Fruit fly (Drosophila melanogaster) whole organism, pupa: Measurements from ENCODE around the gene CG15534.
A peak's percentile ranks its signal among the peaks of the same experiment; 100 is the strongest.

ENCODE experiments used
- CG10348 ChIP-seq: fragments of 200-800 bp; sonication (Bioruptor generic); IDR thresholded peaks from 2 replicates; pipeline ENCODE4 v1.3.6; 2022; ENCODE audit warnings: missing biosample characterization, missing genetic modification characterization
- CG12605 ChIP-seq: fragments of 200-800 bp; sonication (Bioruptor generic); IDR thresholded peaks from 2 replicates; pipeline ENCODE4 v1.3.6; 2022; ENCODE audit warnings: missing biosample characterization, missing genetic modification characterization
- CG13204 ChIP-seq: fragments of 200-800 bp; sonication (Bioruptor generic); optimal IDR thresholded peaks from 2 replicates; lab custom pipeline; 2018; ENCODE audit warnings: missing biosample characterization, mild to moderate bottlenecking, missing genetic modification characterization, moderate library complexity
- CG14655 ChIP-seq: fragments of 200-800 bp; sonication (Bioruptor generic); optimal IDR thresholded peaks from 3 replicates; lab custom pipeline; 2017; ENCODE audit warnings: mild to moderate bottlenecking, missing biosample characterization, missing genetic modification reagents, missing genetic modification characterization
- CG15710 ChIP-seq: fragments of 200-800 bp; sonication (Bioruptor generic); optimal IDR thresholded peaks from 2 replicates; lab custom pipeline; 2018; ENCODE audit warnings: missing biosample characterization, mild to moderate bottlenecking, missing genetic modification characterization, moderate library complexity
- CG17806 ChIP-seq: fragments of 200-800 bp; sonication (Bioruptor generic); optimal IDR thresholded peaks from 2 replicates; lab custom pipeline; 2018; ENCODE audit warnings: missing biosample characterization, mild to moderate bottlenecking, missing genetic modification characterization, moderate library complexity
- CG32121 ChIP-seq: fragments of 200-800 bp; sonication (Bioruptor generic); IDR thresholded peaks from 2 replicates; pipeline ENCODE4 v1.3.6; 2022; ENCODE audit warnings: missing biosample characterization, missing genetic modification characterization
- CG34367 ChIP-seq: fragments of 200-800 bp; sonication (Bioruptor generic); optimal IDR thresholded peaks from 2 replicates; lab custom pipeline; 2018; ENCODE audit warnings: missing biosample characterization, mild to moderate bottlenecking, missing genetic modification characterization
- CG4496 ChIP-seq: fragments of 200-800 bp; sonication (Bioruptor generic); IDR thresholded peaks from 3 replicates; pipeline ENCODE4 v1.3.6; 2022; ENCODE audit warnings: missing biosample characterization, missing genetic modification characterization
- CG8159 ChIP-seq: fragments of 200-800 bp; sonication (Bioruptor generic); optimal IDR thresholded peaks from 3 replicates; lab custom pipeline; 2018; ENCODE audit warnings: missing biosample characterization, mild to moderate bottlenecking, missing genetic modification characterization, moderate library complexity
- CG8301 ChIP-seq: fragments of 200-800 bp; sonication (Bioruptor generic); optimal IDR thresholded peaks from 2 replicates; lab custom pipeline; 2018; ENCODE audit warnings: missing biosample characterization, mild to moderate bottlenecking, missing genetic modification characterization
- CG9948 ChIP-seq: fragments of 200-800 bp; sonication (Bioruptor generic); optimal IDR thresholded peaks from 2 replicates; lab custom pipeline; 2018; ENCODE audit warnings: missing biosample characterization, mild to moderate bottlenecking, missing genetic modification characterization, moderate library complexity
- D1 ChIP-seq: fragments of 200-800 bp; sonication (Bioruptor generic); optimal IDR thresholded peaks from 2 replicates; lab custom pipeline; 2018; ENCODE audit warnings: missing biosample characterization, mild to moderate bottlenecking, missing genetic modification characterization, moderate library complexity
- EcR ChIP-seq: fragments of 200-800 bp; sonication (Bioruptor generic); optimal IDR thresholded peaks from 3 replicates; lab custom pipeline; 2019; ENCODE audit warnings: missing biosample characterization, missing genetic modification characterization, mild to moderate bottlenecking, moderate library complexity, missing genetic modification reagents
- Ets98B ChIP-seq: fragments of 200-800 bp; sonication (Bioruptor generic); IDR thresholded peaks from 2 replicates; pipeline ENCODE4 v1.3.6; 2022; ENCODE audit warnings: missing biosample characterization, missing genetic modification characterization
- Pif1A ChIP-seq: fragments of 200-800 bp; sonication (Bioruptor generic); optimal IDR thresholded peaks from 3 replicates; lab custom pipeline; 2016; ENCODE audit warnings: missing biosample characterization, missing genetic modification characterization
- Pif1B ChIP-seq: fragments of 200-800 bp; sonication (Bioruptor generic); optimal IDR thresholded peaks from 3 replicates; lab custom pipeline; 2016; ENCODE audit warnings: missing biosample characterization, missing genetic modification characterization
- Snoo ChIP-seq: fragments of 200-800 bp; sonication (Bioruptor generic); optimal IDR thresholded peaks from 3 replicates; lab custom pipeline; 2017; ENCODE audit warnings: missing biosample characterization, mild to moderate bottlenecking, missing genetic modification characterization, inconsistent platforms
- fd96Ca ChIP-seq: fragments of 200-800 bp; sonication (Bioruptor generic); IDR thresholded peaks from 3 replicates; pipeline ENCODE4 v1.3.6; 2022; ENCODE audit warnings: missing biosample characterization, missing genetic modification characterization
- gl ChIP-seq: fragments of 200-800 bp; sonication (Bioruptor generic); optimal IDR thresholded peaks from 2 replicates; lab custom pipeline; 2018; ENCODE audit warnings: missing biosample characterization, mild to moderate bottlenecking, missing genetic modification characterization
- rn ChIP-seq: fragments of 200-800 bp; sonication (Bioruptor generic); IDR thresholded peaks from 2 replicates; pipeline ENCODE4 v1.3.6; 2022; ENCODE audit warnings: missing biosample characterization, missing genetic modification characterization

The CG15534 gene

DNA sequence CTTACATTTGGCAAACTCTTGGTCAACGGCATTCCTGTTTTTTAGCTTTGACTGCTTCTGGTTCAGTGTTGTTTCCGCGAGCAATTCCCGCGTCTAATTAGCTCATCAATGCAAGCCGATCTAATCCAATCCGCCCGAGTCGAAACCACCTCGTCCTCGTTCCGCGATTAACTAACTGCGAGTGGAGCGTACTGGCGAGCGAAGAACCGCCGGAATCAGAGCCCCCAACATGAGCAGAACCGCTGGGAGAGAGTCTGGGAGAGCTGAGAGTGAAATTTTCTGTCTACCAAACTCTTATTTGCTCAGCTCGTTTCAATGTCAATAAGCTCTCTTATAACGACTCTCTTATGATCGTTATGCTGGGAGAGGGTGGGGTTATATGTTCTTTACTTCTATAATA lies 18.4 kb downstream of the CG15534 start:
- TF ChIP-seq CG8301 (tag; lab: Kevin White, UChicago) (no peak), fd96Ca (GFP tag; lab: Robert Waterston, UW) (peak; percentile 32; the same call in 1 of the 3 replicates), EcR (GFP tag; lab: Kevin White, UChicago) (no peak), Pif1A (GFP tag; lab: Kevin White, UChicago) (peak; percentile 77), CG34367 (tag; lab: Kevin White, UChicago) (peak; percentile 16), Snoo (peak; percentile 62), Pif1B (GFP tag; lab: Kevin White, UChicago) (peak; percentile 80), CG13204 (GFP tag; lab: Kevin White, UChicago) (peak; percentile 37), CG4496 (GFP tag; lab: Robert Waterston, UW) (peak; percentile 48; the same call in 1 of the 3 replicates), CG12605 (GFP tag; lab: Robert Waterston, UW) (peak; percentile 33; the same call in 1 of the 2 replicates), Ets98B (peak; percentile 39; the same call in 1 of the 2 replicates), CG15710 (tag; lab: Kevin White, UChicago) (no peak), gl (peak; percentile 31), rn (no peak), CG14655 (GFP tag; lab: Kevin White, UChicago) (no peak), D1 (tag; lab: Kevin White, UChicago) (no peak), CG17806 (tag; lab: Kevin White, UChicago) (peak; percentile 2)

DNA sequence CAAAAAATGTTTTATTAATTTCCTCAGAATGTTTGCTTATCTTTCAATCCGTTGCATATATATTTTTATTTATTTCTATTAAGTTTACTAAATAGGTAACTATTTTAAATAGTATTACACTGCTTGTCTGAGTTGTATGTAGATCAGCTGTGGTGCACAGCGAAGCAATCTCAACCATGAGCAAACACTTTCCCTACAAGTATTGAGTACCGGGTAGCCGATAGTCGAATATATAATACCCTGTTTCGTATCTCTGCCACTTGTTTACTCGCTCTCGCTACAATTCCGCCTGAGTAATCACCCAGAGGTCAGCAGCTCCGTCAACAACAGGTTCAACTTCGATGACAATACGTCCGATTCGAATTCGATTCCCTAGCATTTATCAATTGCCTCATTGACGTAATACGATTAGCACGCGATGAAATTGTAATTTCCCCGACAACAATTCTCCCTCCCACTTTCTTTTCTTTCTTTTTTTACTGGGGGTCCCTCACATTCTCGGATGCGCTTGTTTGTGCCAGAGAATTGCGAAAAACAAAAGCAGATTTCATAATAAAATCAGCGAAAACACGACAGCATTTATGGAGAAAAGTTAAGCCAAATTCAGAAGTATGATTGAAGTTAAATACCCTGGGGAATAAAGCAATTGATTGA lies 19.0 kb downstream of the CG15534 start:
- TF ChIP-seq EcR (GFP tag; lab: Kevin White, UChicago) = peak; percentile 27
- TF ChIP-seq CG10348 = no peak

DNA sequence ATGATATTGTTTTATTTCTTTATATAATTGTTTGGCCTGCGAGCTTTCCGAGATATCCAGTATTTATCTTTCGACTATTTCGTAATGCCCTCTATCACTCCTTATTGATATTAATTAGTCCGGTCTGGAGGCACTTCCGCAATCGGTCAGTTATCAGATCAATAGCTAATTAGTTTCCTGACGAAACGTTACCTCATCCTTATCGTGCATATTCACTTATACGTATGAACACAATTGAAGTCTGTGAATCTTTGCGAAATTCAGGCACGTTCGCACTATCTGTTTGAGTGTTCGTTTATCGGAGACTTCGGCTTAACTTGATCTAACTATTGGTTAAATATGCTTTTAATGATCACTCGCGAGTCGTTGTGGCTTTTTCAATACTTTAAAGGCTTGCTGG lies 21.4 kb downstream of the CG15534 start:
- TF ChIP-seq CG32121 (no peak), CG9948 (tag; lab: Kevin White, UChicago) (no peak), fd96Ca (GFP tag; lab: Robert Waterston, UW) (no peak), Pif1A (GFP tag; lab: Kevin White, UChicago) (no peak), CG17806 (tag; lab: Kevin White, UChicago) (no peak), Pif1B (GFP tag; lab: Kevin White, UChicago) (no peak), CG34367 (tag; lab: Kevin White, UChicago) (no peak), CG10348 (no peak), D1 (tag; lab: Kevin White, UChicago) (no peak)

DNA sequence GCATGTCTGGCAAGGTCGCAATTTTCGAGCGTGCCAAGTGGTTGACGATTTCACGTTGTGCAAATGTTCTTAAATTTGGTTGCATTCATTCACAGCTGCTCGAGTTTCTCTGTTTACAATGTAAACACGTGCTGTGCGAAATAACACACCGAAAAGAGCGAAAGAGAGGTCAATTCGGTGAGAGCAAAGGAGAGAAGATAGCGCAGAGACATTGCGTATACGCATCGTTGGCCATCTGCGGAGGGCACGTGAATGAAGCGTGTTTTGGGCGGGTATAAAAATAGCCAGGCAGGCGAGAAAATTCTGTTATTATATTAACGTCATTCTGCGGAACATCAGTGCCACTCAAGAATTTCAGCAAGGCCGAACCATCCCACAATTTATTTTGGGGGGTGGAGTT lies 22.6 kb downstream of the CG15534 start:
- TF ChIP-seq CG9948 (tag; lab: Kevin White, UChicago) = no peak
- TF ChIP-seq gl = no peak
- no peak for TF ChIP-seq EcR (GFP tag; lab: Kevin White, UChicago)
- no peak for TF ChIP-seq CG8301 (tag; lab: Kevin White, UChicago)
- TF ChIP-seq CG8159 (tag; lab: Kevin White, UChicago) = no peak
- TF ChIP-seq CG12605 (GFP tag; lab: Robert Waterston, UW) = no peak
- no peak for TF ChIP-seq Pif1A (GFP tag; lab: Kevin White, UChicago)
- TF ChIP-seq CG32121 = no peak
- TF ChIP-seq CG34367 (tag; lab: Kevin White, UChicago) = no peak
- no peak for TF ChIP-seq CG14655 (GFP tag; lab: Kevin White, UChicago)
- TF ChIP-seq CG4496 (GFP tag; lab: Robert Waterston, UW) = no peak
- TF ChIP-seq rn = no peak
- TF ChIP-seq D1 (tag; lab: Kevin White, UChicago) = no peak
- no peak for TF ChIP-seq CG15710 (tag; lab: Kevin White, UChicago)
- no peak for TF ChIP-seq CG13204 (GFP tag; lab: Kevin White, UChicago)
- no peak for TF ChIP-seq fd96Ca (GFP tag; lab: Robert Waterston, UW)
- no peak for TF ChIP-seq CG17806 (tag; lab: Kevin White, UChicago)
- no peak for TF ChIP-seq CG10348

DNA sequence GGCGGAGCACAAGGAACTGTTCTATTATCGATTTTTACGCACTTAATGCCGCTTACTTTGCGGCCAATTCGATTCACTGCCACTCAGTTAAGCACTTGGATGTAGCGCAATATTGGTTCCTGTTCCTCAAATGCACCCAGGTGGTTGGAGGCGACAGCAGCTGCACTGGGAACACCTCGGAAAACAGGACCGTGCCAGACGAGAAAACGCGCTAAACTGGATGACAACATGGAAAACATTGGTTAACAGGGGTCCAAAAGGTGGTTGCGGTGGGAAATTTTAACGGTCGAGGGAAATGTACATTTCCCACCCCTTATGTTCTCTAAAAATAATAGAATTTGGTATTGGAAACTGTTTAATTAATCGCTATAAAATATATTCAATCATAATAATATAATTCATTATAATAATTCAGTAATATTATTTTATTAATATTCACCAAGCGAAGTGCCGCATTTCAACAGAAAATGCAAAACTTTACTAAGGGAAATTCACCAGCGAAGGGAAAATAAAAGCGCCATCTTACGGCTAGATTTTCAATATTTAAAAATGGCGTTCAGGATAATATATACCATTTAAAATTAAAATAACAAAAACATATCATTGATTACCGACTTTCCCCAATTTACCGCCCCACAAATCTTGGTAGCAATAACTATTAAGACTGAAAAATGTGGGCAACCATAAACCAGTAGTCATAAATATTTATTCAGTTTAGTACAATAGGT lies 24.1 kb downstream of the CG15534 start, which contains the start of gene aralar1:
TSS of gene aralar1 (minus strand) at position 51 of the 728 bp plus-strand sequence.
- TF ChIP-seq fd96Ca (GFP tag; lab: Robert Waterston, UW) (no peak), D1 (tag; lab: Kevin White, UChicago) (no peak), CG4496 (GFP tag; lab: Robert Waterston, UW) (no peak), CG15710 (tag; lab: Kevin White, UChicago) (no peak), CG12605 (GFP tag; lab: Robert Waterston, UW) (no peak)
